Fruit fly (Drosophila melanogaster): ENCODE results near the gene Nedd4.

Gene Nedd4

dm6 chr3L:17555794-17556193 is 25.9 kb downstream of the Nedd4 start:
- TF ChIP-seq Pif1B (GFP tag; optimal IDR thresholded peaks at IDR 0.05) (no peak), CG34367 (tag; optimal IDR thresholded peaks at IDR 0.05) (no peak), CG17806 (tag; optimal IDR thresholded peaks at IDR 0.05) (no peak), D1 (tag; optimal IDR thresholded peaks at IDR 0.05) (no peak), CG9948 (tag; optimal IDR thresholded peaks at IDR 0.05) (no peak), EcR (GFP tag; optimal IDR thresholded peaks at IDR 0.05) (no peak), CG8301 (tag; optimal IDR thresholded peaks at IDR 0.05) (no peak), CG8159 (tag; optimal IDR thresholded peaks at IDR 0.05) (no peak), CG15710 (tag; optimal IDR thresholded peaks at IDR 0.05) (no peak), Snoo (tag; optimal IDR thresholded peaks at IDR 0.05) (no peak), CG13204 (GFP tag; optimal IDR thresholded peaks at IDR 0.05) (no peak), CG4496 (GFP tag; IDR thresholded peaks at IDR 0.05) (no peak), Ets98B (GFP tag; IDR thresholded peaks at IDR 0.05) (no peak), CG12605 (GFP tag; IDR thresholded peaks at IDR 0.05) (no peak), gl (tag; optimal IDR thresholded peaks at IDR 0.05) (no peak), CG32121 (GFP tag; IDR thresholded peaks at IDR 0.05) (no peak), rn (GFP tag; IDR thresholded peaks at IDR 0.05) (no peak), CG10348 (GFP tag; IDR thresholded peaks at IDR 0.05) (no peak)

dm6 chr3L:17557215-17557904 is 27.5 kb downstream of the Nedd4 start, which contains the start of gene CycT:
Gene CycT (minus strand): TSS chr3L:17557788.
- TF ChIP-seq Ets98B (GFP tag; IDR thresholded peaks at IDR 0.05) (no peak; the same call in 1 of the 2 replicates), D1 (tag; optimal IDR thresholded peaks at IDR 0.05) (no peak), CG8301 (tag; optimal IDR thresholded peaks at IDR 0.05) (no peak), CG9948 (tag; optimal IDR thresholded peaks at IDR 0.05) (no peak), CG15710 (tag; optimal IDR thresholded peaks at IDR 0.05) (no peak), fd96Ca (GFP tag; IDR thresholded peaks at IDR 0.05) (no peak; the same call in 2 of the 3 replicates), CG4496 (GFP tag; IDR thresholded peaks at IDR 0.05) (peak; percentile 46; the same call in 2 of the 3 replicates), CG34367 (tag; optimal IDR thresholded peaks at IDR 0.05) (no peak), Pif1B (GFP tag; optimal IDR thresholded peaks at IDR 0.05) (no peak), EcR (GFP tag; optimal IDR thresholded peaks at IDR 0.05) (peak; percentile 16), Snoo (tag; optimal IDR thresholded peaks at IDR 0.05) (peak; percentile 59), CG14655 (GFP tag; optimal IDR thresholded peaks at IDR 0.05) (no peak), gl (tag; optimal IDR thresholded peaks at IDR 0.05) (no peak)

- TF ChIP-seq EcR (GFP tag; optimal IDR thresholded peaks at IDR 0.05) (no peak), Ets98B (GFP tag; IDR thresholded peaks at IDR 0.05) (no peak), CG13204 (GFP tag; optimal IDR thresholded peaks at IDR 0.05) (peak; percentile 39)
Measured at dm6 chr3L:17562263-17562662, 32.4 kb downstream of the Nedd4 start.

dm6 chr3L:17563133-17563532 is 33.3 kb downstream of the Nedd4 start:
- no peak for TF ChIP-seq gl (tag; optimal IDR thresholded peaks at IDR 0.05)
- peak; percentile 30 for TF ChIP-seq CG8159 (tag; optimal IDR thresholded peaks at IDR 0.05)

dm6 chr3L:17563536-17564257 is 33.8 kb downstream of the Nedd4 start:
- TF ChIP-seq CG15710 (tag; optimal IDR thresholded peaks at IDR 0.05) (no peak), gl (tag; optimal IDR thresholded peaks at IDR 0.05) (peak; percentile 39), CG34367 (tag; optimal IDR thresholded peaks at IDR 0.05) (no peak), D1 (tag; optimal IDR thresholded peaks at IDR 0.05) (no peak), Pif1B (GFP tag; optimal IDR thresholded peaks at IDR 0.05) (peak; percentile 49), fd96Ca (GFP tag; IDR thresholded peaks at IDR 0.05) (peak; percentile 64; the same call in 1 of the 3 replicates), Ets98B (GFP tag; IDR thresholded peaks at IDR 0.05) (peak; percentile 72; the same call in 1 of the 2 replicates), CG32121 (GFP tag; IDR thresholded peaks at IDR 0.05) (peak; percentile 43; the same call in 1 of the 2 replicates), CG8159 (tag; optimal IDR thresholded peaks at IDR 0.05) (no peak), CG9948 (tag; optimal IDR thresholded peaks at IDR 0.05) (no peak), CG13204 (GFP tag; optimal IDR thresholded peaks at IDR 0.05) (peak; percentile 88), rn (GFP tag; IDR thresholded peaks at IDR 0.05) (no peak), CG4496 (GFP tag; IDR thresholded peaks at IDR 0.05) (peak; percentile 48; the same call in 1 of the 3 replicates), CG10348 (GFP tag; IDR thresholded peaks at IDR 0.05) (no peak), CG8301 (tag; optimal IDR thresholded peaks at IDR 0.05) (no peak), CG17806 (tag; optimal IDR thresholded peaks at IDR 0.05) (no peak), CG12605 (GFP tag; IDR thresholded peaks at IDR 0.05) (peak; percentile 57; the same call in 1 of the 2 replicates), EcR (GFP tag; optimal IDR thresholded peaks at IDR 0.05) (peak; percentile 99), CG14655 (GFP tag; optimal IDR thresholded peaks at IDR 0.05) (no peak), Snoo (tag; optimal IDR thresholded peaks at IDR 0.05) (peak; percentile 51), Pif1A (GFP tag; optimal IDR thresholded peaks at IDR 0.05) (no peak)
